Worm (Caenorhabditis elegans) whole organism, late embryonic: ENCODE measurements around the gene T03F6.4.

Experiments
- C08G9.2 ChIP-seq: sonication (generic microtip); optimal IDR thresholded peaks from 2 replicates; lab custom pipeline; 2016; ENCODE audit warnings: mild to moderate bottlenecking, missing genetic modification characterization, moderate library complexity, missing compliant biosample characterization
- C38D4.7 ChIP-seq: fragments of 200-800 bp; sonication (Bioruptor generic); optimal IDR thresholded peaks from 2 replicates; lab custom pipeline; 2018; ENCODE audit warnings: mild to moderate bottlenecking, missing genetic modification characterization, moderate library complexity, missing compliant biosample characterization
- F13H6.1 ChIP-seq: sonication (generic microtip); optimal IDR thresholded peaks from 2 replicates; lab custom pipeline; 2016; ENCODE audit warnings: missing genetic modification characterization, missing compliant biosample characterization
- K02D7.2 ChIP-seq: sonication (generic microtip); optimal IDR thresholded peaks from 2 replicates; lab custom pipeline; 2017; ENCODE audit warnings: mild to moderate bottlenecking, missing genetic modification characterization, missing compliant biosample characterization
- K09A11.1 ChIP-seq: sonication (generic microtip); optimal IDR thresholded peaks from 2 replicates; lab custom pipeline; 2017; ENCODE audit warnings: antibody characterized with exemption, mild to moderate bottlenecking, missing genetic modification characterization, missing compliant biosample characterization; ENCODE audit not compliant: insufficient read depth
- Y22D7AL.16 ChIP-seq: sonication (generic microtip); optimal IDR thresholded peaks from 2 replicates; lab custom pipeline; 2016; ENCODE audit warnings: missing genetic modification characterization, missing compliant biosample characterization
- ahr-1 ChIP-seq: sonication (generic microtip); optimal IDR thresholded peaks from 2 replicates; lab custom pipeline; 2016; ENCODE audit warnings: missing genetic modification characterization, missing compliant biosample characterization
- ama-1 ChIP-seq: fragments of 150-350 bp; optimal IDR thresholded peaks from 2 replicates; lab custom pipeline; 2014
- ceh-14 ChIP-seq: sonication (generic microtip); optimal IDR thresholded peaks from 2 replicates; lab custom pipeline; 2016; ENCODE audit warnings: missing genotype, missing genetic modification characterization, missing compliant biosample characterization
- ceh-18 ChIP-seq: sonication (generic microtip); optimal IDR thresholded peaks from 2 replicates; lab custom pipeline; 2016; ENCODE audit warnings: missing genetic modification characterization, missing compliant biosample characterization
- ceh-30 ChIP-seq: fragments of 150-350 bp; optimal IDR thresholded peaks from 2 replicates; lab custom pipeline; 2014; ENCODE audit warnings: missing biosample characterization, missing genetic modification characterization
- ceh-31 ChIP-seq: sonication (generic microtip); optimal IDR thresholded peaks from 2 replicates; lab custom pipeline; 2016; ENCODE audit warnings: missing genetic modification characterization, missing compliant biosample characterization
- ceh-34 ChIP-seq: sonication (generic microtip); optimal IDR thresholded peaks from 2 replicates; lab custom pipeline; 2016; ENCODE audit warnings: mild to moderate bottlenecking, missing genetic modification characterization, missing compliant biosample characterization
- ceh-48 ChIP-seq: sonication (generic microtip); optimal IDR thresholded peaks from 2 replicates; lab custom pipeline; 2016; ENCODE audit warnings: missing genetic modification characterization, inconsistent platforms, missing compliant biosample characterization
- ceh-6 ChIP-seq: fragments of 200-800 bp; sonication (Bioruptor generic); optimal IDR thresholded peaks from 2 replicates; lab custom pipeline; 2018; ENCODE audit warnings: mild to moderate bottlenecking, missing genetic modification characterization, missing compliant biosample characterization
- ceh-9 ChIP-seq: sonication (generic microtip); optimal IDR thresholded peaks from 2 replicates; lab custom pipeline; 2016; ENCODE audit warnings: mild to moderate bottlenecking, missing genetic modification characterization, inconsistent platforms, missing compliant biosample characterization
- che-1 ChIP-seq: sonication (generic microtip); optimal IDR thresholded peaks from 2 replicates; lab custom pipeline; 2016; ENCODE audit warnings: mild to moderate bottlenecking, missing genetic modification characterization, missing compliant biosample characterization
- dmd-4 ChIP-seq: sonication (generic microtip); optimal IDR thresholded peaks from 2 replicates; lab custom pipeline; 2016; ENCODE audit warnings: borderline replicate concordance, missing genetic modification characterization, missing compliant biosample characterization
- dve-1 ChIP-seq: sonication (generic microtip); optimal IDR thresholded peaks from 2 replicates; lab custom pipeline; 2017; ENCODE audit warnings: antibody characterized with exemption, mild to moderate bottlenecking, missing genetic modification characterization, missing compliant biosample characterization
- elt-2 ChIP-seq: sonication (generic microtip); optimal IDR thresholded peaks from 2 replicates; lab custom pipeline; 2016; ENCODE audit warnings: missing genetic modification reagents, missing genetic modification characterization, missing compliant biosample characterization
- ets-4 ChIP-seq: sonication (generic microtip); optimal IDR thresholded peaks from 2 replicates; lab custom pipeline; 2016; ENCODE audit warnings: missing genetic modification characterization, missing compliant biosample characterization
- fax-1 ChIP-seq: sonication (generic microtip); optimal IDR thresholded peaks from 2 replicates; lab custom pipeline; 2016; ENCODE audit warnings: missing genotype, missing genetic modification characterization, missing compliant biosample characterization
- fkh-6 ChIP-seq: sonication (generic microtip); optimal IDR thresholded peaks from 2 replicates; lab custom pipeline; 2016; ENCODE audit warnings: missing genetic modification characterization, missing compliant biosample characterization
- gmeb-2 ChIP-seq: sonication (generic microtip); optimal IDR thresholded peaks from 2 replicates; lab custom pipeline; 2016; ENCODE audit warnings: missing genetic modification characterization, inconsistent platforms, missing compliant biosample characterization
- hlh-13 ChIP-seq: fragments of 200-800 bp; sonication (Bioruptor generic); optimal IDR thresholded peaks from 2 replicates; lab custom pipeline; 2018; ENCODE audit warnings: mild to moderate bottlenecking, missing genetic modification characterization, missing compliant biosample characterization
- hlh-15 ChIP-seq: sonication (generic microtip); optimal IDR thresholded peaks from 2 replicates; lab custom pipeline; 2016; ENCODE audit warnings: missing genetic modification characterization, missing compliant biosample characterization
- hlh-30 ChIP-seq: sonication (generic microtip); optimal IDR thresholded peaks from 2 replicates; lab custom pipeline; 2017; ENCODE audit warnings: antibody characterized with exemption, missing genetic modification characterization, missing compliant biosample characterization; ENCODE audit not compliant: insufficient read depth
- hlh-6 ChIP-seq: sonication (generic microtip); optimal IDR thresholded peaks from 2 replicates; lab custom pipeline; 2016; ENCODE audit warnings: missing genotype, missing genetic modification characterization, missing compliant biosample characterization
- madf-2 ChIP-seq: sonication (generic microtip); optimal IDR thresholded peaks from 2 replicates; lab custom pipeline; 2017; ENCODE audit warnings: missing genetic modification characterization, missing compliant biosample characterization
- nfya-1 ChIP-seq: sonication (generic microtip); optimal IDR thresholded peaks from 2 replicates; lab custom pipeline; 2017; ENCODE audit warnings: missing genetic modification characterization, mild to moderate bottlenecking, missing compliant biosample characterization, antibody characterized with exemption, moderate library complexity
- nhr-11 ChIP-seq: fragments of 150-350 bp; optimal IDR thresholded peaks from 2 replicates; lab custom pipeline; 2014; ENCODE audit warnings: missing biosample characterization, missing genetic modification characterization
- odd-2 ChIP-seq: sonication (generic microtip); optimal IDR thresholded peaks from 2 replicates; lab custom pipeline; 2017; ENCODE audit warnings: antibody characterized with exemption, mild to moderate bottlenecking, missing genetic modification characterization, missing compliant biosample characterization
- rnt-1 ChIP-seq: sonication (generic microtip); optimal IDR thresholded peaks from 2 replicates; lab custom pipeline; 2016; ENCODE audit warnings: missing genetic modification characterization, missing compliant biosample characterization
- sdc-2 ChIP-seq: sonication (generic microtip); optimal IDR thresholded peaks from 2 replicates; lab custom pipeline; 2016; ENCODE audit warnings: missing genotype, missing genetic modification characterization, missing compliant biosample characterization
- sox-2 ChIP-seq: fragments of 200-800 bp; sonication (Bioruptor generic); IDR thresholded peaks from 2 replicates; pipeline ENCODE4 v1.3.6; 2022; ENCODE audit warnings: missing genetic modification reagents, missing genetic modification characterization, missing compliant biosample characterization
- syd-9 ChIP-seq: sonication (generic microtip); optimal IDR thresholded peaks from 2 replicates; lab custom pipeline; 2016; ENCODE audit warnings: mild to moderate bottlenecking, missing genetic modification characterization, moderate library complexity, missing compliant biosample characterization
- tbx-2 ChIP-seq: sonication (generic microtip); optimal IDR thresholded peaks from 2 replicates; lab custom pipeline; 2016; ENCODE audit warnings: missing genetic modification characterization, missing compliant biosample characterization
- unc-3 ChIP-seq, 2 experiments: fragments of 200-800 bp in 1 of 2; sonication (Bioruptor generic) in 1 of 2; sonication (generic microtip) in 1 of 2; conservative IDR thresholded peaks in 1 of 2; optimal IDR thresholded peaks in 1 of 2; 2 replicates each; pipeline versions ENCODE4 v1.3.6 to Lab custom; 2016 to 2022; ENCODE audit warnings: missing compliant biosample characterization in 2 of 2, missing genetic modification characterization in 2 of 2, missing genetic modification reagents in 1 of 2
- unc-86 ChIP-seq: sonication (generic microtip); optimal IDR thresholded peaks from 2 replicates; lab custom pipeline; 2016; ENCODE audit warnings: missing genetic modification characterization, missing compliant biosample characterization
- zip-5 ChIP-seq: sonication (generic microtip); optimal IDR thresholded peaks from 2 replicates; lab custom pipeline; 2016; ENCODE audit warnings: missing genetic modification characterization, missing compliant biosample characterization
- ztf-16 ChIP-seq: sonication (generic microtip); optimal IDR thresholded peaks from 2 replicates; lab custom pipeline; 2017; ENCODE audit warnings: missing genetic modification characterization, missing compliant biosample characterization

The T03F6.4 gene

ce11 chrIII:13411202-13411601 lies 25.3 kb downstream of the T03F6.4 start:
- TF ChIP-seq ceh-14 (tag; lab: Kevin White, UChicago) (no peak), zip-5 (tag; lab: Kevin White, UChicago) (no peak), fax-1 (tag; lab: Kevin White, UChicago) (no peak), tbx-2 (tag; lab: Kevin White, UChicago) (no peak), ceh-18 (no peak), hlh-15 (tag; lab: Kevin White, UChicago) (no peak), ets-4 (tag; lab: Kevin White, UChicago) (no peak), ceh-9 (no peak), ceh-34 (tag; lab: Kevin White, UChicago) (no peak), che-1 (tag; lab: Kevin White, UChicago) (no peak), dmd-4 (tag; lab: Kevin White, UChicago) (no peak), ztf-16 (tag; lab: Kevin White, UChicago) (no peak), F13H6.1 (no peak), ama-1 (lab: Kevin White, UChicago) (no peak), ceh-48 (no peak), sdc-2 (no peak), fkh-6 (tag; lab: Kevin White, UChicago) (no peak), K09A11.1 (tag; lab: Kevin White, UChicago) (no peak), Y22D7AL.16 (tag; lab: Kevin White, UChicago) (no peak), syd-9 (no peak)

- TF ChIP-seq unc-3 (GFP tag; conservative IDR thresholded peaks at IDR 0.05; lab: Robert Waterston, UW) (no peak), unc-3 (tag; optimal IDR thresholded peaks at IDR 0.05; lab: Kevin White, UChicago) (no peak), ceh-6 (GFP tag; lab: Kevin White, UChicago) (no peak), unc-86 (tag; lab: Kevin White, UChicago) (no peak), madf-2 (tag; lab: Kevin White, UChicago) (no peak), ceh-30 (tag; lab: Kevin White, UChicago) (no peak), K02D7.2 (tag; lab: Kevin White, UChicago) (no peak), C38D4.7 (GFP tag; lab: Kevin White, UChicago) (no peak), hlh-6 (no peak)
- TF ChIP-seq, all 69 proteins: peak for 0
These were observed 33.0 kb downstream of the T03F6.4 start for ce11 chrIII:13418975-13419374.

ce11 chrIII:13423414-13423813 lies 37.5 kb downstream of the T03F6.4 start, which contains the start of gene exo-1:
Gene exo-1, plus strand, starts transcription at chrIII:13423514.
- no peak for TF ChIP-seq zip-5 (tag; lab: Kevin White, UChicago)
- TF ChIP-seq gmeb-2: no peak
- peak; percentile 17 for TF ChIP-seq elt-2
- no peak for TF ChIP-seq odd-2 (tag; lab: Kevin White, UChicago)
- TF ChIP-seq C08G9.2: peak; percentile 26
- TF ChIP-seq tbx-2 (tag; lab: Kevin White, UChicago): peak; percentile 31
- peak; percentile 63 for TF ChIP-seq ceh-31 (tag; lab: Kevin White, UChicago)
- TF ChIP-seq ahr-1 (tag; lab: Kevin White, UChicago): no peak
- TF ChIP-seq hlh-30 (tag; lab: Kevin White, UChicago): no peak
- no peak for TF ChIP-seq unc-86 (tag; lab: Kevin White, UChicago)
- TF ChIP-seq rnt-1 (tag; lab: Kevin White, UChicago): peak; percentile 6
- TF ChIP-seq ets-4 (tag; lab: Kevin White, UChicago): peak; percentile 56
- no peak for TF ChIP-seq F13H6.1
- peak; percentile 28 for TF ChIP-seq fax-1 (tag; lab: Kevin White, UChicago)
- TF ChIP-seq K02D7.2 (tag; lab: Kevin White, UChicago): no peak

ce11 chrIII:13426036-13426435 lies 40.1 kb downstream of the T03F6.4 start, which contains the start of gene cope-1:
Gene cope-1, plus strand, starts transcription at chrIII:13426264.
- TF ChIP-seq hlh-13 (no peak), dve-1 (no peak), gmeb-2 (no peak), rnt-1 (tag; lab: Kevin White, UChicago) (no peak), syd-9 (no peak), ceh-48 (no peak), hlh-15 (tag; lab: Kevin White, UChicago) (no peak), nhr-11 (tag; lab: Kevin White, UChicago) (no peak), hlh-30 (tag; lab: Kevin White, UChicago) (no peak), nfya-1 (tag; lab: Kevin White, UChicago) (no peak), sox-2 (GFP tag; lab: Robert Waterston, UW) (no peak)
